Worm (Caenorhabditis elegans): ENCODE measurements around the gene C13F10.1.

C13F10.1 gene

ce11 chrV:7223941-7224340 is at the start of gene C13F10.1:
C13F10.1 (plus strand) TSS chrV:7224078.
- TF ChIP-seq efl-3 (GFP tag; optimal IDR thresholded peaks at IDR 0.05) (no peak), dsc-1 (tag; optimal IDR thresholded peaks at IDR 0.05) (peak; percentile 23), lin-39 (tag; optimal IDR thresholded peaks at IDR 0.05) (no peak), egl-27 (tag; optimal IDR thresholded peaks at IDR 0.05) (no peak), ama-1 (optimal IDR thresholded peaks at IDR 0.05) (no peak), egl-13 (tag; optimal IDR thresholded peaks at IDR 0.05) (no peak), pag-3 (tag; optimal IDR thresholded peaks at IDR 0.05; ENCODE audit: borderline replicate concordance, insufficient read depth) (no peak), fkh-10 (GFP tag; optimal IDR thresholded peaks at IDR 0.05) (no peak), ceh-82 (tag; optimal IDR thresholded peaks at IDR 0.05) (peak in 1 of 3 experiments; percentile 2), rnt-1 (tag; optimal IDR thresholded peaks at IDR 0.05) (peak; percentile 53), tlp-1 (tag; optimal IDR thresholded peaks at IDR 0.05) (no peak), lin-14 (GFP tag; optimal IDR thresholded peaks at IDR 0.05) (peak; percentile 40), alr-1 (tag; optimal IDR thresholded peaks at IDR 0.05; ENCODE audit: borderline replicate concordance) (no peak), nhr-47 (tag; optimal IDR thresholded peaks at IDR 0.05) (no peak), fkh-8 (tag; optimal IDR thresholded peaks at IDR 0.05) (no peak)

- TF ChIP-seq Y116A8C.19 (tag; optimal IDR thresholded peaks at IDR 0.05; ENCODE audit: borderline replicate concordance) (no peak), ama-1 (optimal IDR thresholded peaks at IDR 0.05) (no peak)
Observed at ce11 chrV:7175201-7175600, 48.7 kb upstream of the C13F10.1 start, which contains the start of gene lgc-39. lgc-39 (plus strand) TSS chrV:7175501.

ce11 chrV:7178843-7179242 is 45.0 kb upstream of the C13F10.1 start, which contains the start of gene cpsf-2:
cpsf-2 (plus strand) TSS chrV:7179172.
- TF ChIP-seq ces-1 (GFP tag; optimal IDR thresholded peaks at IDR 0.05), result no peak
- TF ChIP-seq snu-23 (GFP tag; optimal IDR thresholded peaks at IDR 0.05), result peak; percentile 2
- peak; percentile 80 for TF ChIP-seq F16B12.6 (tag; optimal IDR thresholded peaks at IDR 0.05)
- peak in 2 of 3 experiments; percentile 28 to 55 for TF ChIP-seq dpl-1 (GFP tag; optimal IDR thresholded peaks at IDR 0.05)
- TF ChIP-seq tbx-2 (tag; optimal IDR thresholded peaks at IDR 0.05), result peak; percentile 5
- TF ChIP-seq lin-35 (GFP tag; optimal IDR thresholded peaks at IDR 0.05), result peak in 1 of 2 experiments; percentile 36
- no peak for TF ChIP-seq efl-3 (GFP tag; optimal IDR thresholded peaks at IDR 0.05)
- no peak for TF ChIP-seq mdl-1 (tag; optimal IDR thresholded peaks at IDR 0.05)
- peak; percentile 14 to 63 for TF ChIP-seq lsy-2 (tag; optimal IDR thresholded peaks at IDR 0.05)
- TF ChIP-seq nhr-76 (tag; optimal IDR thresholded peaks at IDR 0.05), result no peak
- TF ChIP-seq efl-1 (optimal IDR thresholded peaks at IDR 0.05), result peak; percentile 32 to 37
- TF ChIP-seq efl-1 (GFP tag; optimal IDR thresholded peaks at IDR 0.05 in 1 of 2), result peak; percentile 7 to 50

ce11 chrV:7184549-7184948 is 39.3 kb upstream of the C13F10.1 start, which contains the start of gene pitr-5:
pitr-5 (plus strand) TSS chrV:7184849.
- TF ChIP-seq unc-62 (GFP tag; optimal IDR thresholded peaks at IDR 0.05) (no peak), unc-98 (GFP tag; IDR thresholded peaks at IDR 0.05) (no peak), zip-4 (GFP tag; optimal IDR thresholded peaks at IDR 0.05) (no peak), mep-1 (tag; optimal IDR thresholded peaks at IDR 0.05) (no peak)

- TF ChIP-seq nhr-20 (tag; optimal IDR thresholded peaks at IDR 0.05) (no peak), elt-2 (tag; optimal IDR thresholded peaks at IDR 0.05) (peak; percentile 88), jun-1 (tag; optimal IDR thresholded peaks at IDR 0.05) (peak; percentile 43), fkh-8 (tag; optimal IDR thresholded peaks at IDR 0.05) (no peak)
Observed at ce11 chrV:7186599-7186998, 37.3 kb upstream of the C13F10.1 start.
